Fruit fly (Drosophila melanogaster): ENCODE results near the gene RIOK2.

Gene RIOK2

dm6 chr3R:25285173-25285572 is 19.5 kb downstream of the RIOK2 start, which contains the start of gene CG31104:
TSS of gene CG31104 (plus strand) at chr3R:25285473.
- TF ChIP-seq dsf (GFP tag; optimal IDR thresholded peaks at IDR 0.05; ENCODE audit: borderline replicate concordance) (no peak), Myc (optimal IDR thresholded peaks at IDR 0.05) (no peak), fru (GFP tag; optimal IDR thresholded peaks at IDR 0.05) (no peak), Mio (GFP tag; optimal IDR thresholded peaks at IDR 0.05) (no peak), usp (GFP tag; optimal IDR thresholded peaks at IDR 0.05) (no peak), Abd-B (GFP tag; optimal IDR thresholded peaks at IDR 0.05) (no peak), Dif (GFP tag; optimal IDR thresholded peaks at IDR 0.05; ENCODE audit: partially characterized antibody) (no peak), CG9705 (GFP tag; optimal IDR thresholded peaks at IDR 0.05) (no peak), CG32264 (GFP tag; optimal IDR thresholded peaks at IDR 0.05) (no peak), Vsx2 (GFP tag; optimal IDR thresholded peaks at IDR 0.05; ENCODE audit: partially characterized antibody) (no peak), HLH106 (tag; optimal IDR thresholded peaks at IDR 0.05) (no peak), rgr (GFP tag; optimal IDR thresholded peaks at IDR 0.05) (no peak), psq (GFP tag; optimal IDR thresholded peaks at IDR 0.05) (no peak), woc (GFP tag; optimal IDR thresholded peaks at IDR 0.05) (no peak)

- no peak for TF ChIP-seq woc (GFP tag; optimal IDR thresholded peaks at IDR 0.05)
- no peak for TF ChIP-seq Sp1 (GFP tag; optimal IDR thresholded peaks at IDR 0.05)
- TF ChIP-seq Jra (GFP tag; optimal IDR thresholded peaks at IDR 0.05): no peak
- TF ChIP-seq dmrt93B (GFP tag; optimal IDR thresholded peaks at IDR 0.05): no peak
- TF ChIP-seq tai (GFP tag; optimal IDR thresholded peaks at IDR 0.05): no peak
- no peak for TF ChIP-seq Abd-B (GFP tag; optimal IDR thresholded peaks at IDR 0.05)
- TF ChIP-seq HLH106 (tag; optimal IDR thresholded peaks at IDR 0.05): no peak
- no peak for TF ChIP-seq foxo (GFP tag; optimal IDR thresholded peaks at IDR 0.05)
- no peak for TF ChIP-seq jim (GFP tag; optimal IDR thresholded peaks at IDR 0.05)
- TF ChIP-seq Rel (GFP tag; optimal IDR thresholded peaks at IDR 0.05): no peak
- TF ChIP-seq Rel (tag; optimal IDR thresholded peaks at IDR 0.05): no peak
- TF ChIP-seq lola (GFP tag; optimal IDR thresholded peaks at IDR 0.05): no peak
- no peak for TF ChIP-seq Hnf4 (GFP tag; optimal IDR thresholded peaks at IDR 0.05)
These were observed 21.5 kb downstream of the RIOK2 start, which contains the start of gene CG13658 for dm6 chr3R:25287128-25287527. TSS of gene CG13658 (plus strand) at chr3R:25287474.

- TF ChIP-seq OdsH (GFP tag; optimal IDR thresholded peaks at IDR 0.05): no peak
- no peak for TF ChIP-seq GATAd (GFP tag; optimal IDR thresholded peaks at IDR 0.05)
- no peak for TF ChIP-seq foxo (GFP tag; optimal IDR thresholded peaks at IDR 0.05)
- no peak for TF ChIP-seq jim (GFP tag; optimal IDR thresholded peaks at IDR 0.05)
- no peak for TF ChIP-seq Vsx2 (GFP tag; optimal IDR thresholded peaks at IDR 0.05; ENCODE audit: partially characterized antibody)
- TF ChIP-seq tai (GFP tag; optimal IDR thresholded peaks at IDR 0.05): no peak
- no peak for TF ChIP-seq CG32264 (GFP tag; optimal IDR thresholded peaks at IDR 0.05)
- TF ChIP-seq N (GFP tag; optimal IDR thresholded peaks at IDR 0.05): no peak
- TF ChIP-seq fru (GFP tag; optimal IDR thresholded peaks at IDR 0.05): no peak
- TF ChIP-seq Sp1 (GFP tag; optimal IDR thresholded peaks at IDR 0.05): no peak
- TF ChIP-seq Myc (optimal IDR thresholded peaks at IDR 0.05): no peak
- no peak for TF ChIP-seq Dfd (GFP tag; optimal IDR thresholded peaks at IDR 0.05)
- no peak for TF ChIP-seq Abd-B (GFP tag; optimal IDR thresholded peaks at IDR 0.05)
- no peak for TF ChIP-seq pan (optimal IDR thresholded peaks at IDR 0.05)
These were observed 23.9 kb downstream of the RIOK2 start, which contains the start of gene CG11893 for dm6 chr3R:25289589-25289988. TSS of gene CG11893 (plus strand) at chr3R:25289889.

- peak; percentile 64 for TF ChIP-seq h (GFP tag; optimal IDR thresholded peaks at IDR 0.05)
- peak; percentile 67 for TF ChIP-seq sage (GFP tag; optimal IDR thresholded peaks at IDR 0.05)
- TF ChIP-seq rgr (GFP tag; optimal IDR thresholded peaks at IDR 0.05): peak; percentile 21
- TF ChIP-seq HLH106 (tag; optimal IDR thresholded peaks at IDR 0.05): no peak
- TF ChIP-seq fru (GFP tag; optimal IDR thresholded peaks at IDR 0.05): no peak
- no peak for TF ChIP-seq Jra (GFP tag; optimal IDR thresholded peaks at IDR 0.05)
- TF ChIP-seq Rel (GFP tag; optimal IDR thresholded peaks at IDR 0.05): peak; percentile 85
- TF ChIP-seq Rel (tag; optimal IDR thresholded peaks at IDR 0.05): no peak
- peak; percentile 16 for TF ChIP-seq OdsH (GFP tag; optimal IDR thresholded peaks at IDR 0.05)
- no peak for TF ChIP-seq foxo (GFP tag; optimal IDR thresholded peaks at IDR 0.05)
- TF ChIP-seq psq (GFP tag; optimal IDR thresholded peaks at IDR 0.05): no peak
- peak; percentile 93 for TF ChIP-seq CrebA (GFP tag; optimal IDR thresholded peaks at IDR 0.05; ENCODE audit: borderline replicate concordance)
- TF ChIP-seq brk (GFP tag; optimal IDR thresholded peaks at IDR 0.05): peak; percentile 74
These were observed 27.2 kb downstream of the RIOK2 start, which contains the start of gene CG31098 for dm6 chr3R:25292864-25293284. TSS of gene CG31098 (minus strand) at chr3R:25292977.
